Fruit fly (Drosophila melanogaster) whole organism, embryonic: Measurements from ENCODE around the gene CG33262.

Experiments
- Antp ChIP-seq: fragments of 200-800 bp; sonication (Bioruptor generic); optimal IDR thresholded peaks from 3 replicates; lab custom pipeline; 2016; ENCODE audit warnings: missing biosample characterization, missing genetic modification characterization
- CG10462 ChIP-seq: fragments of 200-800 bp; sonication (Bioruptor generic); optimal IDR thresholded peaks from 2 replicates; lab custom pipeline; 2016; ENCODE audit warnings: missing biosample characterization, missing genetic modification characterization
- CG13775 ChIP-seq: fragments of 200-800 bp; sonication (Bioruptor generic); optimal IDR thresholded peaks from 3 replicates; lab custom pipeline; 2017; ENCODE audit warnings: missing biosample characterization, mild to moderate bottlenecking, missing genetic modification characterization
- CG14014 ChIP-seq: fragments of 200-800 bp; sonication (Bioruptor generic); IDR thresholded peaks from 2 replicates; pipeline ENCODE4 v1.3.6; 2022; ENCODE audit warnings: missing biosample characterization, missing genetic modification characterization
- CG14441 ChIP-seq: fragments of 200-800 bp; sonication (Bioruptor generic); IDR thresholded peaks from 2 replicates; pipeline ENCODE4 v1.3.6; 2022; ENCODE audit warnings: missing biosample characterization, missing genetic modification characterization
- CG15011 ChIP-seq: fragments of 200-800 bp; sonication (Bioruptor generic); optimal IDR thresholded peaks from 3 replicates; lab custom pipeline; 2018; ENCODE audit warnings: missing biosample characterization, mild to moderate bottlenecking, missing genetic modification characterization
- CG15073 ChIP-seq: fragments of 200-800 bp; sonication (Bioruptor generic); optimal IDR thresholded peaks from 2 replicates; lab custom pipeline; 2016; ENCODE audit warnings: missing biosample characterization, missing genetic modification characterization
- CG1603 ChIP-seq: fragments of 200-800 bp; sonication (Bioruptor generic); optimal IDR thresholded peaks from 2 replicates; lab custom pipeline; 2019; ENCODE audit warnings: missing biosample characterization, mild to moderate bottlenecking, missing genetic modification characterization, moderate library complexity
- CG17186 ChIP-seq: fragments of 200-800 bp; sonication (Bioruptor generic); optimal IDR thresholded peaks from 3 replicates; lab custom pipeline; 2017; ENCODE audit warnings: missing biosample characterization, missing genetic modification reagents, missing genetic modification characterization
- CG17385 ChIP-seq: fragments of 200-800 bp; sonication (Bioruptor generic); optimal IDR thresholded peaks from 3 replicates; lab custom pipeline; 2018; ENCODE audit warnings: missing biosample characterization, mild to moderate bottlenecking, missing genetic modification characterization
- CG1792 ChIP-seq: fragments of 200-800 bp; sonication (Bioruptor generic); optimal IDR thresholded peaks from 2 replicates; lab custom pipeline; 2016; ENCODE audit warnings: missing biosample characterization, missing genetic modification characterization
- CG1832 ChIP-seq: fragments of 200-800 bp; sonication (Bioruptor generic); optimal IDR thresholded peaks from 2 replicates; lab custom pipeline; 2017; ENCODE audit warnings: missing biosample characterization, mild to moderate bottlenecking, missing genetic modification characterization, inconsistent platforms
- CG31441 ChIP-seq: fragments of 200-800 bp; sonication (Bioruptor generic); IDR thresholded peaks from 2 replicates; pipeline ENCODE4 v1.3.6; 2022; ENCODE audit warnings: missing biosample characterization, missing genetic modification characterization
- CG32532 ChIP-seq: fragments of 200-800 bp; sonication (Bioruptor generic); IDR thresholded peaks from 2 replicates; pipeline ENCODE4 v1.3.6; 2022; ENCODE audit warnings: missing biosample characterization, missing genetic modification characterization
- CG32772 ChIP-seq: fragments of 200-800 bp; sonication (Bioruptor generic); IDR thresholded peaks from 2 replicates; pipeline ENCODE4 v1.3.6; 2022; ENCODE audit warnings: missing biosample characterization, missing genetic modification characterization
- CG3281 ChIP-seq: fragments of 200-800 bp; sonication (Bioruptor generic); optimal IDR thresholded peaks from 3 replicates; lab custom pipeline; 2017; ENCODE audit warnings: missing biosample characterization, mild to moderate bottlenecking, missing genetic modification characterization
- CG3726 ChIP-seq: fragments of 200-800 bp; sonication (Bioruptor generic); IDR thresholded peaks from 3 replicates; pipeline ENCODE4, ENCODE4 v1.3.6; 2022; ENCODE audit warnings: missing biosample characterization, missing genetic modification characterization
- CG4617 ChIP-seq: fragments of 200-800 bp; sonication (Bioruptor generic); optimal IDR thresholded peaks from 3 replicates; lab custom pipeline; 2016; ENCODE audit warnings: missing biosample characterization, missing genetic modification characterization, borderline replicate concordance
- CG4730 ChIP-seq: fragments of 200-800 bp; sonication (Bioruptor generic); IDR thresholded peaks from 2 replicates; pipeline ENCODE4 v1.3.6; 2022; ENCODE audit warnings: missing biosample characterization, missing genetic modification characterization
- CG4854 ChIP-seq: fragments of 200-800 bp; sonication (Bioruptor generic); optimal IDR thresholded peaks from 2 replicates; lab custom pipeline; 2016; ENCODE audit warnings: missing biosample characterization, missing genetic modification characterization, inconsistent platforms
- CG5953 ChIP-seq: fragments of 200-800 bp; sonication (Bioruptor generic); IDR thresholded peaks from 2 replicates; pipeline ENCODE4 v1.3.6; 2022; ENCODE audit warnings: missing biosample characterization, missing genetic modification characterization
- CG6272 ChIP-seq: fragments of 200-800 bp; sonication (Bioruptor generic); IDR thresholded peaks from 2 replicates; pipeline ENCODE4 v1.3.6; 2022; ENCODE audit warnings: missing biosample characterization, missing genetic modification characterization
- CG8944 ChIP-seq: fragments of 200-800 bp; sonication (Bioruptor generic); optimal IDR thresholded peaks from 3 replicates; lab custom pipeline; 2016; ENCODE audit warnings: missing biosample characterization, missing genetic modification characterization
- CG9817 ChIP-seq: fragments of 200-800 bp; sonication (Bioruptor generic); optimal IDR thresholded peaks from 2 replicates; lab custom pipeline; 2018; ENCODE audit warnings: missing biosample characterization, mild to moderate bottlenecking, missing genetic modification characterization, moderate library complexity
- CG9932 ChIP-seq: fragments of 200-800 bp; sonication (Bioruptor generic); IDR thresholded peaks from 2 replicates; pipeline ENCODE4 v1.3.6; 2022; ENCODE audit warnings: missing biosample characterization, missing genetic modification characterization
- CrebB ChIP-seq: fragments of 200-800 bp; sonication (Bioruptor generic); optimal IDR thresholded peaks from 3 replicates; lab custom pipeline; 2018; ENCODE audit warnings: missing biosample characterization, mild to moderate bottlenecking, missing genetic modification characterization
- D19A ChIP-seq: fragments of 200-800 bp; optimal IDR thresholded peaks from 3 replicates; lab custom pipeline; 2019; ENCODE audit warnings: missing biosample characterization, mild to moderate bottlenecking, missing genetic modification characterization, moderate library complexity
- Dad ChIP-seq: fragments of 200-800 bp; sonication (Bioruptor generic); optimal IDR thresholded peaks from 3 replicates; lab custom pipeline; 2016; ENCODE audit warnings: missing biosample characterization, missing genetic modification characterization
- Dref ChIP-seq: fragments of 200-800 bp; sonication (Bioruptor generic); IDR thresholded peaks from 2 replicates; pipeline ENCODE4 v1.3.6; 2022; ENCODE audit warnings: missing biosample characterization, missing genetic modification characterization
- Hey ChIP-seq: fragments of 200-800 bp; sonication (Bioruptor generic); optimal IDR thresholded peaks from 3 replicates; lab custom pipeline; 2018; ENCODE audit warnings: missing biosample characterization, mild to moderate bottlenecking, missing genetic modification characterization
- NK7.1 ChIP-seq: fragments of 200-800 bp; sonication (Bioruptor generic); optimal IDR thresholded peaks from 3 replicates; lab custom pipeline; 2016; ENCODE audit warnings: missing biosample characterization, missing genetic modification characterization
- Rfx ChIP-seq: fragments of 200-800 bp; sonication (Bioruptor generic); IDR thresholded peaks from 2 replicates; pipeline ENCODE4 v1.3.6; 2022; ENCODE audit warnings: missing biosample characterization, missing genetic modification characterization
- Scr ChIP-seq: fragments of 200-800 bp; sonication (Bioruptor generic); IDR thresholded peaks from 2 replicates; pipeline ENCODE4 v1.3.6; 2022; ENCODE audit warnings: missing biosample characterization, missing genetic modification characterization; ENCODE audit not compliant: partially characterized antibody
- Sox100B ChIP-seq: fragments of 200-800 bp; sonication (Bioruptor generic); optimal IDR thresholded peaks from 3 replicates; lab custom pipeline; 2018; ENCODE audit warnings: missing biosample characterization, mild to moderate bottlenecking, missing genetic modification characterization
- Sox102F ChIP-seq: fragments of 200-800 bp; sonication (Bioruptor generic); optimal IDR thresholded peaks from 2 replicates; lab custom pipeline; 2018; ENCODE audit warnings: missing biosample characterization, mild to moderate bottlenecking, missing genetic modification characterization, moderate library complexity
- Xbp1 ChIP-seq: fragments of 200-800 bp; sonication (Bioruptor generic); optimal IDR thresholded peaks from 3 replicates; lab custom pipeline; 2016; ENCODE audit warnings: missing biosample characterization, mild to moderate bottlenecking, missing genetic modification characterization
- Xrp1 ChIP-seq: fragments of 200-800 bp; sonication (Bioruptor generic); IDR thresholded peaks from 2 replicates; pipeline ENCODE4 v1.3.6; 2022; ENCODE audit warnings: missing biosample characterization, missing genetic modification characterization
- ab ChIP-seq: fragments of 200-800 bp; sonication (Bioruptor generic); optimal IDR thresholded peaks from 2 replicates; lab custom pipeline; 2016; ENCODE audit warnings: missing biosample characterization, missing genetic modification characterization
- ash1 ChIP-seq: fragments of 200-800 bp; sonication (Bioruptor generic); optimal IDR thresholded peaks from 2 replicates; lab custom pipeline; 2018; ENCODE audit warnings: missing biosample characterization, mild to moderate bottlenecking, missing genetic modification characterization
- az2 ChIP-seq: fragments of 200-800 bp; sonication (Bioruptor generic); optimal IDR thresholded peaks from 3 replicates; lab custom pipeline; 2016; ENCODE audit warnings: missing biosample characterization, missing genetic modification characterization
- bowl ChIP-seq: fragments of 200-800 bp; sonication (Bioruptor generic); IDR thresholded peaks from 2 replicates; pipeline ENCODE4 v1.3.6; 2022; ENCODE audit warnings: missing biosample characterization, missing genetic modification characterization
- crp ChIP-seq, 2 experiments: fragments of 200-800 bp; sonication (Bioruptor generic); optimal IDR thresholded peaks; 2 replicates in 1 of 2; 3 replicates in 1 of 2; lab custom pipeline; 2017; ENCODE audit warnings: missing biosample characterization in 2 of 2, missing genetic modification characterization in 2 of 2, mild to moderate bottlenecking in 1 of 2, moderate library complexity in 1 of 2
- dmrt11E ChIP-seq: fragments of 200-800 bp; sonication (Bioruptor generic); optimal IDR thresholded peaks from 3 replicates; lab custom pipeline; 2018; ENCODE audit warnings: missing biosample characterization, mild to moderate bottlenecking, missing genetic modification characterization, moderate library complexity
- en ChIP-seq: fragments of 200-800 bp; sonication (Bioruptor generic); optimal IDR thresholded peaks from 2 replicates; lab custom pipeline; 2016; ENCODE audit warnings: missing biosample characterization, missing genetic modification characterization
- ewg ChIP-seq: fragments of 200-800 bp; sonication (Bioruptor generic); optimal IDR thresholded peaks from 3 replicates; lab custom pipeline; 2017; ENCODE audit warnings: mild to moderate bottlenecking, missing biosample characterization, missing genetic modification reagents, missing genetic modification characterization
- kay ChIP-seq: fragments of 200-800 bp; sonication (Bioruptor generic); optimal IDR thresholded peaks from 2 replicates; lab custom pipeline; 2016; ENCODE audit warnings: missing biosample characterization, missing genetic modification characterization
- nom ChIP-seq: fragments of 200-800 bp; sonication (Bioruptor generic); optimal IDR thresholded peaks from 2 replicates; lab custom pipeline; 2017; ENCODE audit warnings: missing biosample characterization, missing genetic modification characterization, mild to moderate bottlenecking, moderate library complexity, missing genetic modification reagents
- ranshi ChIP-seq: fragments of 200-800 bp; sonication (Bioruptor generic); IDR thresholded peaks from 2 replicates; pipeline ENCODE4 v1.3.6; 2022; ENCODE audit warnings: missing biosample characterization, missing genetic modification characterization
- slp2 ChIP-seq: fragments of 200-800 bp; sonication (Bioruptor generic); optimal IDR thresholded peaks from 2 replicates; lab custom pipeline; 2016; ENCODE audit warnings: missing biosample characterization, missing genetic modification characterization
- wdn ChIP-seq: fragments of 200-800 bp; sonication (Bioruptor generic); IDR thresholded peaks from 2 replicates; pipeline ENCODE4 v1.3.6; 2022; ENCODE audit warnings: missing biosample characterization, missing genetic modification characterization
- zf30C ChIP-seq: fragments of 200-800 bp; sonication (Bioruptor generic); optimal IDR thresholded peaks from 3 replicates; lab custom pipeline; 2018; ENCODE audit warnings: missing biosample characterization, mild to moderate bottlenecking, missing genetic modification characterization

CG33262 gene

dm6 chr3L:13113970-13114392 is 22.1 kb upstream of the CG33262 start, which contains the start of gene trn (continued):
- TF ChIP-seq Hey (tag; lab: Kevin White, UChicago) = no peak
- TF ChIP-seq CG32772 (GFP tag; lab: Robert Waterston, UW) = no peak
- no peak for TF ChIP-seq Dref
- TF ChIP-seq Xrp1 (GFP tag; lab: Robert Waterston, UW) = no peak
- TF ChIP-seq CG13775 (GFP tag; lab: Kevin White, UChicago) = no peak
- TF ChIP-seq CG4617 (GFP tag; lab: Kevin White, UChicago) = no peak
- no peak for TF ChIP-seq CG6272 (GFP tag; lab: Robert Waterston, UW)
- no peak for TF ChIP-seq CG4854
- peak; percentile 55 for TF ChIP-seq Scr (GFP tag; lab: Robert Waterston, UW)
- no peak for TF ChIP-seq CG10462
- no peak for TF ChIP-seq CG1792 (GFP tag; lab: Kevin White, UChicago)
- peak; percentile 26 for TF ChIP-seq ash1
- no peak; the same call in 1 of the 2 replicates for TF ChIP-seq CG31441
- peak; percentile 38; the same call in 1 of the 2 replicates for TF ChIP-seq Rfx (GFP tag; lab: Robert Waterston, UW)
- TF ChIP-seq Sox102F (GFP tag; lab: Kevin White, UChicago) = no peak
- no peak for TF ChIP-seq ewg
- no peak for TF ChIP-seq CG1832
- no peak; the same call in 2 of the 3 replicates for TF ChIP-seq CG3726 (GFP tag; lab: Robert Waterston, UW)
- TF ChIP-seq CG8944 (GFP tag; lab: Kevin White, UChicago) = no peak
- TF ChIP-seq CG14014 (GFP tag; lab: Robert Waterston, UW) = peak; percentile 53; the same call in 1 of the 2 replicates
- TF ChIP-seq CG17186 (GFP tag; lab: Kevin White, UChicago) = no peak
- TF ChIP-seq Xbp1 (GFP tag; lab: Kevin White, UChicago) = no peak
- peak; percentile 8; the same call in 1 of the 2 replicates for TF ChIP-seq ranshi (GFP tag; lab: Robert Waterston, UW)
- TF ChIP-seq CrebB = peak; percentile 16
- no peak for TF ChIP-seq slp2 (GFP tag; lab: Kevin White, UChicago)
- TF ChIP-seq ab = no peak
- peak; percentile 26 for TF ChIP-seq Antp (GFP tag; lab: Kevin White, UChicago)
- TF ChIP-seq zf30C (GFP tag; lab: Kevin White, UChicago) = no peak
- TF ChIP-seq Sox100B = no peak
- TF ChIP-seq D19A = peak; percentile 23
- no peak for TF ChIP-seq en (GFP tag; lab: Kevin White, UChicago)
- peak; percentile 3 for TF ChIP-seq nom
- TF ChIP-seq NK7.1 = peak; percentile 35
- TF ChIP-seq CG5953 (GFP tag; lab: Robert Waterston, UW) = peak; percentile 48; the same call in 1 of the 2 replicates
- TF ChIP-seq az2 (GFP tag; lab: Kevin White, UChicago) = no peak
- TF ChIP-seq CG9817 (tag; lab: Kevin White, UChicago) = no peak
- TF ChIP-seq CG32532 (GFP tag; lab: Robert Waterston, UW) = peak; percentile 55
- TF ChIP-seq CG9932 (GFP tag; lab: Robert Waterston, UW) = peak; percentile 35; the same call in 1 of the 2 replicates
- peak; percentile 5 for TF ChIP-seq Dad (GFP tag; lab: Kevin White, UChicago)
- no peak for TF ChIP-seq dmrt11E (tag; lab: Kevin White, UChicago)
- TF ChIP-seq crp (GFP tag; optimal IDR thresholded peaks at IDR 0.05; lab: Kevin White, UChicago) = peak in 1 of 2 experiments; percentile 22
- TF ChIP-seq CG15073 = no peak
- TF ChIP-seq CG3281 (GFP tag; lab: Kevin White, UChicago) = peak; percentile 26
- TF ChIP-seq CG1603 (tag; lab: Kevin White, UChicago) = peak; percentile 17
- TF ChIP-seq wdn = peak; percentile 31; the same call in 1 of the 2 replicates
- no peak for TF ChIP-seq CG4730 (GFP tag; lab: Robert Waterston, UW)
- 0 out of 2 replicates have a peak, but pooled peaks have one; percentile 60 for TF ChIP-seq bowl
- no peak for TF ChIP-seq kay (GFP tag; lab: Kevin White, UChicago)
- no peak for TF ChIP-seq CG15011
- peak; percentile 14; the same call in 1 of the 2 replicates for TF ChIP-seq CG14441 (GFP tag; lab: Robert Waterston, UW)
- peak; percentile 51 for TF ChIP-seq CG17385
